Fruit fly (Drosophila melanogaster) whole organism, prepupa: Measurements from ENCODE around the gene CG31709.

ENCODE experiments used
- Blimp-1 ChIP-seq: fragments of 200-800 bp; sonication (Bioruptor generic); optimal IDR thresholded peaks from 3 replicates; lab custom pipeline; 2017; ENCODE audit warnings: missing biosample characterization, missing genetic modification characterization, mild to moderate bottlenecking, moderate library complexity, missing genetic modification reagents
- CG10631 ChIP-seq: fragments of 200-800 bp; sonication (Bioruptor generic); optimal IDR thresholded peaks from 2 replicates; lab custom pipeline; 2016; ENCODE audit warnings: missing biosample characterization, missing genetic modification characterization
- CG10669 ChIP-seq: fragments of 200-800 bp; sonication (Bioruptor generic); optimal IDR thresholded peaks from 3 replicates; lab custom pipeline; 2018; ENCODE audit warnings: missing biosample characterization, mild to moderate bottlenecking, missing genetic modification characterization, moderate library complexity
- CG11294 ChIP-seq: fragments of 200-800 bp; sonication (Bioruptor generic); IDR thresholded peaks from 2 replicates; pipeline ENCODE4 v1.3.6; 2022; ENCODE audit warnings: missing biosample characterization, missing genetic modification characterization
- CG11902 ChIP-seq: fragments of 200-800 bp; sonication (Bioruptor generic); optimal IDR thresholded peaks from 3 replicates; lab custom pipeline; 2016; ENCODE audit warnings: missing biosample characterization, missing genetic modification characterization
- CG15336 ChIP-seq: fragments of 200-800 bp; sonication (Bioruptor generic); IDR thresholded peaks from 2 replicates; pipeline ENCODE4 v1.3.6; 2022; ENCODE audit warnings: missing biosample characterization, missing genetic modification characterization
- CG1621 ChIP-seq: fragments of 200-800 bp; sonication (Bioruptor generic); optimal IDR thresholded peaks from 3 replicates; lab custom pipeline; 2018; ENCODE audit warnings: missing biosample characterization, mild to moderate bottlenecking, missing genetic modification characterization
- CG16779 ChIP-seq: fragments of 200-800 bp; sonication (Bioruptor generic); optimal IDR thresholded peaks from 3 replicates; lab custom pipeline; 2017; ENCODE audit warnings: missing biosample characterization, mild to moderate bottlenecking, missing genetic modification characterization
- CG31627 ChIP-seq: fragments of 200-800 bp; sonication (Bioruptor generic); optimal IDR thresholded peaks from 3 replicates; lab custom pipeline; 2016; ENCODE audit warnings: missing biosample characterization, missing genetic modification characterization
- CG32006 ChIP-seq: fragments of 200-800 bp; sonication (Bioruptor generic); optimal IDR thresholded peaks from 3 replicates; lab custom pipeline; 2017; ENCODE audit warnings: missing biosample characterization, mild to moderate bottlenecking, missing genetic modification characterization
- CG3919 ChIP-seq: fragments of 200-800 bp; sonication (Bioruptor generic); optimal IDR thresholded peaks from 3 replicates; lab custom pipeline; 2016; ENCODE audit warnings: missing biosample characterization, missing genetic modification characterization
- CG6163 ChIP-seq: fragments of 200-800 bp; sonication (Bioruptor generic); IDR thresholded peaks from 3 replicates; pipeline ENCODE4 v1.3.6; 2022; ENCODE audit warnings: missing biosample characterization, missing genetic modification characterization
- CG6792 ChIP-seq: fragments of 200-800 bp; sonication (Bioruptor generic); optimal IDR thresholded peaks from 3 replicates; lab custom pipeline; 2016; ENCODE audit warnings: missing biosample characterization, missing genetic modification characterization
- CG6808 ChIP-seq: fragments of 200-800 bp; sonication (Bioruptor generic); optimal IDR thresholded peaks from 3 replicates; lab custom pipeline; 2017; ENCODE audit warnings: missing biosample characterization, missing genetic modification characterization, mild to moderate bottlenecking, moderate library complexity, missing genetic modification reagents
- CG6854 ChIP-seq: fragments of 200-800 bp; sonication (Bioruptor generic); optimal IDR thresholded peaks from 2 replicates; lab custom pipeline; 2017; ENCODE audit warnings: missing biosample characterization, mild to moderate bottlenecking, missing genetic modification characterization
- CG7368 ChIP-seq: fragments of 200-800 bp; sonication (Bioruptor generic); optimal IDR thresholded peaks from 3 replicates; lab custom pipeline; 2016; ENCODE audit warnings: missing biosample characterization, missing genetic modification characterization
- CG8119 ChIP-seq: fragments of 200-800 bp; sonication (Bioruptor generic); IDR thresholded peaks from 3 replicates; pipeline ENCODE4 v1.3.6; 2022; ENCODE audit warnings: missing biosample characterization, missing genetic modification characterization
- CG8319 ChIP-seq: fragments of 200-800 bp; sonication (Bioruptor generic); optimal IDR thresholded peaks from 3 replicates; lab custom pipeline; 2016; ENCODE audit warnings: missing biosample characterization, missing genetic modification characterization
- CG8632 ChIP-seq: fragments of 200-800 bp; sonication (Bioruptor generic); optimal IDR thresholded peaks from 3 replicates; lab custom pipeline; 2016; ENCODE audit warnings: missing biosample characterization, missing genetic modification characterization
- CG9139 ChIP-seq: fragments of 200-800 bp; sonication (Bioruptor generic); optimal IDR thresholded peaks from 3 replicates; lab custom pipeline; 2017; ENCODE audit warnings: missing biosample characterization, mild to moderate bottlenecking, missing genetic modification characterization
- Eip75B ChIP-seq: fragments of 200-800 bp; sonication (Bioruptor generic); optimal IDR thresholded peaks from 3 replicates; lab custom pipeline; 2016; ENCODE audit warnings: missing biosample characterization, missing genetic modification characterization
- Eip78C ChIP-seq: fragments of 200-800 bp; sonication (Bioruptor generic); peaks from one replicate; lab custom pipeline; 2016; ENCODE audit warnings: missing biosample characterization, missing genetic modification characterization
- Eip93F ChIP-seq: fragments of 200-800 bp; sonication (Bioruptor generic); optimal IDR thresholded peaks from 2 replicates; lab custom pipeline; 2016; ENCODE audit warnings: missing biosample characterization, mild to moderate bottlenecking, missing genetic modification characterization
- Ets21C ChIP-seq: fragments of 200-800 bp; sonication (Bioruptor generic); optimal IDR thresholded peaks from 3 replicates; lab custom pipeline; 2016; ENCODE audit warnings: missing biosample characterization, missing genetic modification characterization
- Ets96B ChIP-seq: fragments of 200-800 bp; optimal IDR thresholded peaks from 2 replicates; lab custom pipeline; 2019; ENCODE audit warnings: missing biosample characterization, mild to moderate bottlenecking, missing genetic modification characterization, moderate library complexity
- Gug ChIP-seq: fragments of 200-800 bp; sonication (Bioruptor generic); IDR thresholded peaks from 2 replicates; pipeline ENCODE4 v1.3.6; 2022; ENCODE audit warnings: missing biosample characterization, missing genetic modification characterization
- Hr38 ChIP-seq: sonication (Bioruptor generic); optimal IDR thresholded peaks from 2 replicates; lab custom pipeline; 2016; ENCODE audit warnings: missing biosample characterization, missing genetic modification characterization
- Hr39 ChIP-seq: fragments of 200-800 bp; sonication (Bioruptor generic); optimal IDR thresholded peaks from 2 replicates; lab custom pipeline; 2016; ENCODE audit warnings: missing biosample characterization, missing genetic modification characterization
- Hr4 ChIP-seq: fragments of 200-800 bp; sonication (Bioruptor generic); optimal IDR thresholded peaks from 3 replicates; lab custom pipeline; 2016; ENCODE audit warnings: missing biosample characterization, missing genetic modification characterization
- Lpt ChIP-seq: fragments of 200-800 bp; sonication (Bioruptor generic); optimal IDR thresholded peaks from 3 replicates; lab custom pipeline; 2016; ENCODE audit warnings: missing biosample characterization, missing genetic modification characterization
- Met ChIP-seq: fragments of 200-800 bp; sonication (Bioruptor generic); optimal IDR thresholded peaks from 3 replicates; lab custom pipeline; 2016; ENCODE audit warnings: missing biosample characterization, missing genetic modification characterization
- OdsH ChIP-seq: fragments of 200-800 bp; sonication (Bioruptor generic); optimal IDR thresholded peaks from 3 replicates; lab custom pipeline; 2016; ENCODE audit warnings: missing biosample characterization, missing genetic modification characterization
- Sox102F ChIP-seq: fragments of 200-800 bp; sonication (Bioruptor generic); optimal IDR thresholded peaks from 2 replicates; lab custom pipeline; 2016; ENCODE audit warnings: missing biosample characterization, mild to moderate bottlenecking, missing genetic modification characterization
- Sox14 ChIP-seq: fragments of 200-800 bp; sonication (Bioruptor generic); optimal IDR thresholded peaks from 3 replicates; lab custom pipeline; 2016; ENCODE audit warnings: missing biosample characterization, missing genetic modification characterization
- cyc ChIP-seq: fragments of 200-800 bp; sonication (Bioruptor generic); optimal IDR thresholded peaks from 3 replicates; lab custom pipeline; 2016; ENCODE audit warnings: missing biosample characterization, missing genetic modification characterization
- dac ChIP-seq: fragments of 200-800 bp; sonication (Bioruptor generic); optimal IDR thresholded peaks from 2 replicates; lab custom pipeline; 2017; ENCODE audit warnings: missing biosample characterization, mild to moderate bottlenecking, missing genetic modification characterization
- dsx ChIP-seq: fragments of 200-800 bp; optimal IDR thresholded peaks from 3 replicates; lab custom pipeline; 2019; ENCODE audit warnings: missing biosample characterization, mild to moderate bottlenecking, missing genetic modification characterization, moderate library complexity; ENCODE audit not compliant: poor library complexity, severe bottlenecking
- eg ChIP-seq: fragments of 200-800 bp; sonication (Bioruptor generic); IDR thresholded peaks from 3 replicates; pipeline ENCODE4 v1.3.6; 2022; ENCODE audit warnings: missing biosample characterization, missing genetic modification characterization
- esn ChIP-seq: fragments of 200-800 bp; sonication (Bioruptor generic); optimal IDR thresholded peaks from 2 replicates; lab custom pipeline; 2016; ENCODE audit warnings: missing biosample characterization, mild to moderate bottlenecking, missing genetic modification characterization, moderate library complexity
- fd59A ChIP-seq: fragments of 200-800 bp; sonication (Bioruptor generic); optimal IDR thresholded peaks from 2 replicates; lab custom pipeline; 2017; ENCODE audit warnings: missing biosample characterization, mild to moderate bottlenecking, missing genetic modification characterization, missing genetic modification reagents
- fkh ChIP-seq: fragments of 200-800 bp; sonication (Bioruptor generic); optimal IDR thresholded peaks from 3 replicates; lab custom pipeline; 2017; ENCODE audit warnings: missing biosample characterization, mild to moderate bottlenecking, missing genetic modification characterization, moderate library complexity
- lz ChIP-seq: fragments of 200-800 bp; sonication (Bioruptor generic); optimal IDR thresholded peaks from 3 replicates; lab custom pipeline; 2016; ENCODE audit warnings: missing biosample characterization, missing genetic modification characterization
- pdm3 ChIP-seq: fragments of 200-800 bp; sonication (Bioruptor generic); optimal IDR thresholded peaks from 3 replicates; lab custom pipeline; 2016; ENCODE audit warnings: missing biosample characterization, missing genetic modification characterization
- salr ChIP-seq, 2 experiments: fragments of 200-800 bp; sonication (Bioruptor generic); optimal IDR thresholded peaks; 3 replicates each; lab custom pipeline; 2016 to 2018; ENCODE audit warnings: missing biosample characterization in 2 of 2, missing genetic modification characterization in 2 of 2, mild to moderate bottlenecking in 1 of 2
- spab ChIP-seq: fragments of 200-800 bp; sonication (Bioruptor generic); optimal IDR thresholded peaks from 2 replicates; lab custom pipeline; 2017; ENCODE audit warnings: missing biosample characterization, mild to moderate bottlenecking, missing genetic modification characterization, missing genetic modification reagents
- ss ChIP-seq, 2 experiments: fragments of 200-800 bp; sonication (Bioruptor generic); optimal IDR thresholded peaks; 2 replicates in 1 of 2; 3 replicates in 1 of 2; lab custom pipeline; 2017 to 2018; ENCODE audit warnings: mild to moderate bottlenecking in 2 of 2, missing biosample characterization in 2 of 2, missing genetic modification characterization in 2 of 2, moderate library complexity in 1 of 2
- svp ChIP-seq: fragments of 200-800 bp; sonication (Bioruptor generic); peaks from one replicate; lab custom pipeline; 2016; ENCODE audit warnings: missing biosample characterization, missing genetic modification characterization
- topi ChIP-seq: fragments of 200-800 bp; sonication (Bioruptor generic); optimal IDR thresholded peaks from 3 replicates; lab custom pipeline; 2016; ENCODE audit warnings: missing biosample characterization, missing genetic modification characterization
- vri ChIP-seq: fragments of 200-800 bp; sonication (Bioruptor generic); optimal IDR thresholded peaks from 3 replicates; lab custom pipeline; 2016; ENCODE audit warnings: missing biosample characterization, mild to moderate bottlenecking, missing genetic modification characterization

Gene CG31709

DNA sequence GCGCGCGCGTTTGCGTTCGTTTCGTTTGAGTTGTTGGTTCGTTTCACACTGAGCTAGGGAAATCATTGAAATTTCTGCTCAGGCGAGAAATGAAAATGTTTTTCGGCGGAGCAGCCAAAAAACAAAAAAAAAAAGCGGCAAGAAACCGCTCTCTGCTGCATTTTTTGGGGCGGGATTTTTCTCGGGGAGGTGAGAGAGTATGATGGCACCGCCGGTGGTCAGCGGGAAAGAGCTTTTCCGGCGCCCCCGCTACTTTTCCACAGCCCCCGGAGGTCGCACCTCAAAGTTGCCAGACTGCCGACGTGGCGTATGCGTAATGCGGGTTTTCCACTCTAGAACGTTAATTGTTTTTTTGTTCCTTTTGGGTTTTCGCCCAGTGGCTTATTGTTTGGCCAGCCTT lies 14.1 kb downstream of the CG31709 start, which contains the start of gene CG46468:
Gene CG46468 (minus strand): TSS at position 52 of the 400 bp plus-strand sequence.
- TF ChIP-seq eg (GFP tag; lab: Robert Waterston, UW) (peak; percentile 53; the same call in 2 of the 3 replicates), cyc (GFP tag; lab: Kevin White, UChicago) (no peak), CG15336 (0 out of 2 replicates have a peak, but pooled peaks have one; percentile 14), spab (GFP tag; lab: Kevin White, UChicago) (no peak)

DNA sequence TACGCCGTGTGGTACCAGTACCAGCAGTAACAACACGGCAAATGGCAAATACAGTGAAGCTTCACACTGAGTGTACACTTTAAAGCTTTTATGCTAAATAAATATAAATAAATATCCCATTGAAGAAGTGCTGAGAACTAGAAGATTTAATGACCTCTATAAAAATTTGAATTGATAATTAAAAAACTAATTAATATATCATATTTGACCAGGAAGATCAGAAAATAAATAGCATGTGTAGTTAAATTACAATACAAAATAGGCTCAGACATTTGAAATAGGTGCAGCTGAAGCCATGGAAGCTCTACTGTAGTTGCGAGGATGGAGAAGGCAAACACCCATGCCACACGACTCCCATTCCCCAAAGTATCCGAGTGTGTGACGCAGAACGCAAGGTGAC lies 14.9 kb downstream of the CG31709 start:
- no peak for TF ChIP-seq CG11902
- peak; percentile 68 for TF ChIP-seq Gug (GFP tag; lab: Robert Waterston, UW)
- TF ChIP-seq eg (GFP tag; lab: Robert Waterston, UW), result peak; percentile 52; the same call in 2 of the 3 replicates
- peak; percentile 68 for TF ChIP-seq Lpt
- TF ChIP-seq topi (GFP tag; lab: Kevin White, UChicago), result peak; percentile 29
- peak; percentile 84 for TF ChIP-seq CG8119 (GFP tag; lab: Robert Waterston, UW)
- TF ChIP-seq dac, result peak; percentile 27
- peak; percentile 41 for TF ChIP-seq esn (GFP tag; lab: Kevin White, UChicago)
- TF ChIP-seq vri (GFP tag; lab: Kevin White, UChicago), result no peak
- TF ChIP-seq Blimp-1 (GFP tag; lab: Kevin White, UChicago), result no peak
- TF ChIP-seq CG9139 (GFP tag; lab: Kevin White, UChicago), result no peak
- TF ChIP-seq Sox14 (GFP tag; lab: Kevin White, UChicago), result no peak
- peak; percentile 24 for TF ChIP-seq Met (GFP tag; lab: Kevin White, UChicago)
- no peak for TF ChIP-seq CG6854 (GFP tag; lab: Kevin White, UChicago)
- TF ChIP-seq Ets21C (GFP tag; lab: Kevin White, UChicago), result no peak
- peak; percentile 31 for TF ChIP-seq Ets96B
- no peak for TF ChIP-seq svp (GFP tag; lab: Kevin White, UChicago)
- no peak for TF ChIP-seq CG7368 (GFP tag; lab: Kevin White, UChicago)
- TF ChIP-seq Eip75B (GFP tag; lab: Kevin White, UChicago), result peak; percentile 15
- peak; percentile 76 for TF ChIP-seq Hr4 (GFP tag; lab: Kevin White, UChicago)
- peak; percentile 2 for TF ChIP-seq cyc (GFP tag; lab: Kevin White, UChicago)
- peak; percentile 37 for TF ChIP-seq CG3919 (GFP tag; lab: Kevin White, UChicago)
- TF ChIP-seq CG6163 (GFP tag; lab: Robert Waterston, UW), result peak; percentile 52
- TF ChIP-seq CG6792 (GFP tag; lab: Kevin White, UChicago), result no peak
- peak; percentile 80 for TF ChIP-seq CG32006 (GFP tag; lab: Kevin White, UChicago)
- no peak for TF ChIP-seq fkh (GFP tag; lab: Kevin White, UChicago)
- TF ChIP-seq pdm3 (GFP tag; lab: Kevin White, UChicago), result peak; percentile 44
- peak; percentile 50 for TF ChIP-seq CG10631 (GFP tag; lab: Kevin White, UChicago)
- peak; percentile 15 for TF ChIP-seq CG8632 (GFP tag; lab: Kevin White, UChicago)
- no peak for TF ChIP-seq ss (GFP tag; optimal IDR thresholded peaks at IDR 0.05; lab: Kevin White, UChicago)
- TF ChIP-seq lz (GFP tag; lab: Kevin White, UChicago), result peak; percentile 8
- peak in 1 of 2 experiments; percentile 62 for TF ChIP-seq salr (GFP tag; optimal IDR thresholded peaks at IDR 0.05; lab: Kevin White, UChicago)
- no peak for TF ChIP-seq Sox102F
- no peak for TF ChIP-seq OdsH (GFP tag; lab: Kevin White, UChicago)
- no peak for TF ChIP-seq CG31627 (GFP tag; lab: Kevin White, UChicago)
- no peak for TF ChIP-seq Hr38 (GFP tag; lab: Kevin White, UChicago)
- TF ChIP-seq CG16779, result no peak
- TF ChIP-seq CG11294, result peak; percentile 54; the same call in 1 of the 2 replicates
- TF ChIP-seq CG8319 (GFP tag; lab: Kevin White, UChicago), result no peak
- TF ChIP-seq CG6808 (GFP tag; lab: Kevin White, UChicago), result no peak
- no peak for TF ChIP-seq fd59A (GFP tag; lab: Kevin White, UChicago)
- TF ChIP-seq Eip78C (GFP tag; lab: Kevin White, UChicago), result peak; percentile 61
- peak; percentile 1 for TF ChIP-seq spab (GFP tag; lab: Kevin White, UChicago)
- TF ChIP-seq CG1621 (tag; lab: Kevin White, UChicago), result no peak
- TF ChIP-seq dsx (GFP tag; lab: Kevin White, UChicago), result no peak
- no peak for TF ChIP-seq Eip93F (GFP tag; lab: Kevin White, UChicago)
- peak; percentile 14 for TF ChIP-seq CG10669 (GFP tag; lab: Kevin White, UChicago)
- TF ChIP-seq Hr39 (GFP tag; lab: Kevin White, UChicago), result no peak
